Fruit fly (Drosophila melanogaster) whole organism, embryonic: Measurements from ENCODE around the gene dlg1.

Source experiments
- Bdp1 ChIP-seq: fragments of 200-800 bp; sonication (Bioruptor generic); optimal IDR thresholded peaks from 3 replicates; lab custom pipeline; 2016; ENCODE audit warnings: missing biosample characterization, missing genetic modification characterization
- C15 ChIP-seq: fragments of 200-800 bp; sonication (Bioruptor generic); IDR thresholded peaks from 3 replicates; pipeline ENCODE4 v1.3.6; 2022; ENCODE audit warnings: missing biosample characterization, missing genetic modification characterization
- CG10147 ChIP-seq: fragments of 200-800 bp; sonication (Bioruptor generic); optimal IDR thresholded peaks from 2 replicates; lab custom pipeline; 2019; ENCODE audit warnings: missing biosample characterization, mild to moderate bottlenecking, missing genetic modification characterization, moderate library complexity
- CG10431 ChIP-seq: fragments of 200-800 bp; sonication (Bioruptor generic); optimal IDR thresholded peaks from 3 replicates; lab custom pipeline; 2018; ENCODE audit warnings: missing biosample characterization, mild to moderate bottlenecking, missing genetic modification characterization
- CG11085 ChIP-seq: fragments of 200-800 bp; sonication (Bioruptor generic); IDR thresholded peaks from 2 replicates; pipeline ENCODE4 v1.3.6; 2022; ENCODE audit warnings: missing biosample characterization, missing genetic modification characterization
- CG12744 ChIP-seq: fragments of 200-800 bp; sonication (Bioruptor generic); optimal IDR thresholded peaks from 2 replicates; lab custom pipeline; 2016; ENCODE audit warnings: missing biosample characterization, missing genetic modification characterization
- CG13287 ChIP-seq: fragments of 200-800 bp; sonication (Bioruptor generic); IDR thresholded peaks from 2 replicates; pipeline ENCODE4 v1.3.6; 2022; ENCODE audit warnings: missing biosample characterization, missing genetic modification characterization; ENCODE audit not compliant: partially characterized antibody
- CG13296 ChIP-seq: fragments of 200-800 bp; sonication (Bioruptor generic); optimal IDR thresholded peaks from 3 replicates; lab custom pipeline; 2018; ENCODE audit warnings: missing biosample characterization, mild to moderate bottlenecking, missing genetic modification characterization
- CG13424 ChIP-seq: fragments of 200-800 bp; sonication (Bioruptor generic); optimal IDR thresholded peaks from 2 replicates; lab custom pipeline; 2019; ENCODE audit warnings: missing biosample characterization, mild to moderate bottlenecking, missing genetic modification characterization, moderate library complexity
- CG14014 ChIP-seq: fragments of 200-800 bp; sonication (Bioruptor generic); IDR thresholded peaks from 2 replicates; pipeline ENCODE4 v1.3.6; 2022; ENCODE audit warnings: missing biosample characterization, missing genetic modification characterization
- CG17359 ChIP-seq: fragments of 200-800 bp; sonication (Bioruptor generic); optimal IDR thresholded peaks from 3 replicates; lab custom pipeline; 2018; ENCODE audit warnings: missing biosample characterization, mild to moderate bottlenecking, missing genetic modification characterization, moderate library complexity
- CG2116 ChIP-seq: fragments of 200-800 bp; sonication (Bioruptor generic); optimal IDR thresholded peaks from 3 replicates; lab custom pipeline; 2018; ENCODE audit warnings: missing biosample characterization, mild to moderate bottlenecking, missing genetic modification characterization
- CG2678 ChIP-seq: fragments of 200-800 bp; sonication (Bioruptor generic); optimal IDR thresholded peaks from 3 replicates; lab custom pipeline; 2019; ENCODE audit warnings: missing biosample characterization, mild to moderate bottlenecking, missing genetic modification characterization, moderate library complexity
- CG30431 ChIP-seq: fragments of 200-800 bp; sonication (Bioruptor generic); optimal IDR thresholded peaks from 2 replicates; lab custom pipeline; 2017; ENCODE audit warnings: missing biosample characterization, missing genetic modification characterization
- CG31224 ChIP-seq: fragments of 200-800 bp; sonication (Bioruptor generic); IDR thresholded peaks from 2 replicates; pipeline ENCODE4 v1.3.6; 2022; ENCODE audit warnings: missing biosample characterization, missing genetic modification characterization
- CG31365 ChIP-seq: fragments of 200-800 bp; sonication (Bioruptor generic); optimal IDR thresholded peaks from 2 replicates; lab custom pipeline; 2018; ENCODE audit warnings: missing biosample characterization, mild to moderate bottlenecking, missing genetic modification characterization
- CG33213 ChIP-seq: fragments of 200-800 bp; sonication (Bioruptor generic); optimal IDR thresholded peaks from 3 replicates; lab custom pipeline; 2016; ENCODE audit warnings: missing biosample characterization, missing genetic modification characterization
- CG43689 ChIP-seq: fragments of 200-800 bp; sonication (Bioruptor generic); IDR thresholded peaks from 2 replicates; pipeline ENCODE4 v1.3.6; 2022; ENCODE audit warnings: missing biosample characterization, missing genetic modification characterization
- CG5180 ChIP-seq: fragments of 200-800 bp; sonication (Bioruptor generic); optimal IDR thresholded peaks from 3 replicates; lab custom pipeline; 2017; ENCODE audit warnings: missing biosample characterization, missing genetic modification characterization, mild to moderate bottlenecking, moderate library complexity, missing genetic modification reagents
- CG5245 ChIP-seq: fragments of 200-800 bp; sonication (Bioruptor generic); optimal IDR thresholded peaks from 3 replicates; lab custom pipeline; 2016; ENCODE audit warnings: missing biosample characterization, missing genetic modification characterization
- CG7963 ChIP-seq: fragments of 200-800 bp; sonication (Bioruptor generic); IDR thresholded peaks from 3 replicates; pipeline ENCODE4 v1.3.6; 2022; ENCODE audit warnings: missing biosample characterization, missing genetic modification characterization; ENCODE audit not compliant: partially characterized antibody
- CG8359 ChIP-seq: fragments of 200-800 bp; sonication (Bioruptor generic); optimal IDR thresholded peaks from 2 replicates; lab custom pipeline; 2017; ENCODE audit warnings: missing biosample characterization, mild to moderate bottlenecking, missing genetic modification characterization, borderline replicate concordance
- CG9609 ChIP-seq: fragments of 200-800 bp; sonication (Bioruptor generic); optimal IDR thresholded peaks from 3 replicates; lab custom pipeline; 2016; ENCODE audit warnings: missing biosample characterization, missing genetic modification characterization
- Camta ChIP-seq: fragments of 200-800 bp; sonication (Bioruptor generic); optimal IDR thresholded peaks from 2 replicates; lab custom pipeline; 2016; ENCODE audit warnings: missing biosample characterization, missing genetic modification characterization
- CkIIα-i1 ChIP-seq: fragments of 200-800 bp; sonication (Bioruptor generic); IDR thresholded peaks from 2 replicates; pipeline ENCODE4 v1.3.6; 2022; ENCODE audit warnings: missing biosample characterization, missing genetic modification characterization
- Dip3 ChIP-seq: fragments of 200-800 bp; sonication (Bioruptor generic); optimal IDR thresholded peaks from 3 replicates; lab custom pipeline; 2016; ENCODE audit warnings: missing biosample characterization, missing genetic modification characterization
- E2f1 ChIP-seq: fragments of 200-800 bp; sonication (Bioruptor generic); IDR thresholded peaks from 2 replicates; pipeline ENCODE4 v1.3.6; 2022; ENCODE audit warnings: missing biosample characterization, missing genetic modification characterization
- Ets97D ChIP-seq: fragments of 200-800 bp; sonication (Bioruptor generic); optimal IDR thresholded peaks from 3 replicates; lab custom pipeline; 2016; ENCODE audit warnings: missing biosample characterization, missing genetic modification characterization
- Fer2 ChIP-seq: fragments of 200-800 bp; sonication (Bioruptor generic); optimal IDR thresholded peaks from 2 replicates; lab custom pipeline; 2018; ENCODE audit warnings: missing biosample characterization, mild to moderate bottlenecking, missing genetic modification characterization, moderate library complexity
- HmgZ ChIP-seq: fragments of 200-800 bp; sonication (Bioruptor generic); optimal IDR thresholded peaks from 2 replicates; lab custom pipeline; 2018; ENCODE audit warnings: missing biosample characterization, mild to moderate bottlenecking, missing genetic modification characterization
- MESR4 ChIP-seq: fragments of 200-800 bp; sonication (Bioruptor generic); optimal IDR thresholded peaks from 2 replicates; lab custom pipeline; 2018; ENCODE audit warnings: missing biosample characterization, mild to moderate bottlenecking, missing genetic modification characterization, moderate library complexity
- MTF-1 ChIP-seq: fragments of 200-800 bp; sonication (Bioruptor generic); optimal IDR thresholded peaks from 2 replicates; lab custom pipeline; 2018; ENCODE audit warnings: missing biosample characterization, mild to moderate bottlenecking, missing genetic modification characterization, borderline replicate concordance
- NK7.1 ChIP-seq: fragments of 200-800 bp; sonication (Bioruptor generic); optimal IDR thresholded peaks from 3 replicates; lab custom pipeline; 2016; ENCODE audit warnings: missing biosample characterization, missing genetic modification characterization
- Opbp ChIP-seq: fragments of 200-800 bp; sonication (Bioruptor generic); IDR thresholded peaks from 3 replicates; pipeline ENCODE4 v1.3.6; 2022; ENCODE audit warnings: missing biosample characterization, missing genetic modification characterization; ENCODE audit not compliant: partially characterized antibody
- Optix ChIP-seq: fragments of 200-800 bp; sonication (Bioruptor generic); IDR thresholded peaks from 3 replicates; pipeline ENCODE4 v1.3.6; 2022; ENCODE audit warnings: missing biosample characterization, missing genetic modification characterization
- Xrp1 ChIP-seq: fragments of 200-800 bp; sonication (Bioruptor generic); IDR thresholded peaks from 2 replicates; pipeline ENCODE4 v1.3.6; 2022; ENCODE audit warnings: missing biosample characterization, missing genetic modification characterization
- amos ChIP-seq: fragments of 200-800 bp; sonication (Bioruptor generic); IDR thresholded peaks from 2 replicates; pipeline ENCODE4 v1.3.6; 2022; ENCODE audit warnings: missing biosample characterization, missing genetic modification characterization; ENCODE audit not compliant: partially characterized antibody
- chinmo ChIP-seq: fragments of 200-800 bp; sonication (Bioruptor generic); IDR thresholded peaks from 4 replicates; pipeline ENCODE4 v1.3.6; 2022; ENCODE audit warnings: missing biosample characterization, missing genetic modification characterization; ENCODE audit not compliant: partially characterized antibody
- danr ChIP-seq: fragments of 200-800 bp; sonication (Bioruptor generic); IDR thresholded peaks from 2 replicates; pipeline ENCODE4 v1.3.6; 2022; ENCODE audit warnings: missing biosample characterization, missing genetic modification characterization
- dpn ChIP-seq, 2 experiments: fragments of 200-800 bp; sonication (Bioruptor generic); optimal IDR thresholded peaks; 3 replicates each; lab custom pipeline; 2016; ENCODE audit warnings: missing biosample characterization in 2 of 2, missing genetic modification characterization in 2 of 2
- gfzf ChIP-seq: fragments of 200-800 bp; sonication (Bioruptor generic); optimal IDR thresholded peaks from 2 replicates; lab custom pipeline; 2016; ENCODE audit warnings: missing biosample characterization, mild to moderate bottlenecking, missing genetic modification characterization, moderate library complexity
- h ChIP-seq: fragments of >200 bp; optimal IDR thresholded peaks from 2 replicates; lab custom pipeline; 2017
- inv ChIP-seq: fragments of 200-800 bp; sonication (Bioruptor generic); IDR thresholded peaks from 2 replicates; pipeline ENCODE4 v1.3.6; 2022; ENCODE audit warnings: missing biosample characterization, missing genetic modification characterization; ENCODE audit not compliant: partially characterized antibody
- odd ChIP-seq: fragments of 200-800 bp; sonication (Bioruptor generic); optimal IDR thresholded peaks from 2 replicates; lab custom pipeline; 2017; ENCODE audit warnings: missing biosample characterization, mild to moderate bottlenecking, missing genetic modification characterization
- pzg ChIP-seq: fragments of 200-800 bp; sonication (Bioruptor generic); optimal IDR thresholded peaks from 3 replicates; lab custom pipeline; 2018; ENCODE audit warnings: missing biosample characterization, mild to moderate bottlenecking, missing genetic modification characterization, moderate library complexity
- sob ChIP-seq: fragments of 200-800 bp; sonication (Bioruptor generic); IDR thresholded peaks from 2 replicates; pipeline ENCODE4 v1.3.6; 2022; ENCODE audit warnings: missing biosample characterization, missing genetic modification characterization
- ssp ChIP-seq: fragments of 200-800 bp; sonication (Bioruptor generic); IDR thresholded peaks from 2 replicates; pipeline ENCODE4 v1.3.6; 2022; ENCODE audit warnings: missing biosample characterization, missing genetic modification characterization
- stwl ChIP-seq: fragments of 200-800 bp; sonication (Bioruptor generic); optimal IDR thresholded peaks from 3 replicates; lab custom pipeline; 2018; ENCODE audit warnings: missing biosample characterization, mild to moderate bottlenecking, missing genetic modification characterization, moderate library complexity
- usp ChIP-seq: fragments of >200 bp; optimal IDR thresholded peaks from 2 replicates; lab custom pipeline; 2017; ENCODE audit warnings: missing biosample characterization, missing genetic modification characterization
- zen2 ChIP-seq: fragments of 200-800 bp; sonication (Bioruptor generic); IDR thresholded peaks from 3 replicates; pipeline ENCODE4 v1.3.6; 2022; ENCODE audit warnings: missing biosample characterization, missing genetic modification characterization; ENCODE audit not compliant: partially characterized antibody

The dlg1 gene

dm6 chrX:11351351-11351750 is 18.1 kb upstream of the dlg1 start (continued):
- peak; percentile 72 for TF ChIP-seq CG8359 (GFP tag; lab: Kevin White, UChicago)
- no peak for TF ChIP-seq h (lab: Kevin White, UChicago)
- no peak for TF ChIP-seq usp (GFP tag; lab: Kevin White, UChicago)
- peak; percentile 93 for TF ChIP-seq CG2678
- TF ChIP-seq sob (GFP tag; lab: Robert Waterston, UW), result peak; percentile 96
- TF ChIP-seq Bdp1 (GFP tag; lab: Kevin White, UChicago), result peak; percentile 84
- TF ChIP-seq CkIIα-i1 (GFP tag; lab: Robert Waterston, UW), result peak; percentile 72; the same call in 1 of the 2 replicates
- no peak for TF ChIP-seq amos (GFP tag; lab: Robert Waterston, UW)
- TF ChIP-seq CG5180 (GFP tag; lab: Kevin White, UChicago), result peak; percentile 85
- TF ChIP-seq CG43689 (GFP tag; lab: Robert Waterston, UW), result peak; percentile 87
- TF ChIP-seq inv (GFP tag; lab: Robert Waterston, UW), result no peak
- peak; percentile 93 for TF ChIP-seq CG30431 (GFP tag; lab: Kevin White, UChicago)
- TF ChIP-seq E2f1 (GFP tag; lab: Robert Waterston, UW), result peak; percentile 96
- TF ChIP-seq CG5245 (GFP tag; lab: Kevin White, UChicago), result peak; percentile 91
- TF ChIP-seq CG31365, result peak; percentile 78
- TF ChIP-seq ssp (GFP tag; lab: Robert Waterston, UW), result peak; percentile 87
- peak; percentile 92 for TF ChIP-seq danr
- peak; percentile 85 for TF ChIP-seq CG31224 (GFP tag; lab: Robert Waterston, UW)
- peak; percentile 91 for TF ChIP-seq CG11085
- peak; percentile 90 for TF ChIP-seq Camta (GFP tag; lab: Kevin White, UChicago)
- TF ChIP-seq C15 (GFP tag; lab: Robert Waterston, UW), result peak; percentile 80; the same call in 2 of the 3 replicates
- peak; percentile 95 for TF ChIP-seq CG14014 (GFP tag; lab: Robert Waterston, UW)
- peak; percentile 80 for TF ChIP-seq CG10147 (GFP tag; lab: Kevin White, UChicago)
- TF ChIP-seq dpn (GFP tag; optimal IDR thresholded peaks at IDR 0.05; lab: Kevin White, UChicago), result peak; percentile 94 to 97
- peak; percentile 92 for TF ChIP-seq CG13296 (GFP tag; lab: Kevin White, UChicago)
- TF ChIP-seq Optix (GFP tag; lab: Robert Waterston, UW), result peak; percentile 95
- TF ChIP-seq MESR4 (GFP tag; lab: Kevin White, UChicago), result peak; percentile 12
- peak; percentile 93 for TF ChIP-seq Dip3 (GFP tag; lab: Kevin White, UChicago)
- peak; percentile 88 for TF ChIP-seq CG33213 (GFP tag; lab: Kevin White, UChicago)
- no peak for TF ChIP-seq Opbp (GFP tag; lab: Robert Waterston, UW)
- TF ChIP-seq CG12744 (GFP tag; lab: Kevin White, UChicago), result peak; percentile 84
- TF ChIP-seq MTF-1 (GFP tag; lab: Kevin White, UChicago), result peak; percentile 87
- TF ChIP-seq HmgZ (tag; lab: Kevin White, UChicago), result peak; percentile 93
- TF ChIP-seq NK7.1, result peak; percentile 90
- TF ChIP-seq CG13424, result peak; percentile 92
- no peak for TF ChIP-seq chinmo (GFP tag; lab: Robert Waterston, UW)
- TF ChIP-seq zen2 (GFP tag; lab: Robert Waterston, UW), result no peak
- TF ChIP-seq CG7963 (GFP tag; lab: Robert Waterston, UW), result no peak

DNA sequence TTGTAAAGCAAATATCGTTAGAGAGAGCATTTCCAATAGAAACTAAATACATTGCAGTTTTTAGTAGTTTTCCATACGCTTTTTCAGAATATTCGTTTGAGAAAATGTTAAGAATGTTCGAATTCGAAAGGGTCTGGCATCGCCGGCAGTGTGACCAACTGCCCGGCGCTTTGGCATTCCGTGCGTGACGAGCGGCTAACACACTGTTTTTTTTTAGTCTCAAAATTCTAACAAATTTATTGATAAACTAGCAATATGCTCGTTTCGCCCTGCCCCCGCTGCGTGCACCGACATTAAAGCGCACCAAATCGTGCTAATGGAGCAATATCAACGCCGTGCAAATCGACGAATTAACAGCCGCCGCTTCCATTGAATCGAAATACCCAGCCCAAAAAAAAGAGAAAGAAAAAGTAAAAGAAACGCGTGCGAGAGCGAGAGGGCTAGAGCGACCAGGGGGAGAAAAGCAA is 13.7 kb upstream of the dlg1 start, which contains the start of gene dsh:
TSS of gene dsh (plus strand) at position 174 of the 467 bp plus-strand sequence.
- TF ChIP-seq Xrp1 (GFP tag; lab: Robert Waterston, UW), result 0 out of 2 replicates have a peak, but pooled peaks have one; percentile 10
- TF ChIP-seq CG2116 (GFP tag; lab: Kevin White, UChicago), result peak; percentile 56
- no peak for TF ChIP-seq Fer2
- TF ChIP-seq CG13287 (GFP tag; lab: Robert Waterston, UW), result peak; percentile 68
- TF ChIP-seq dpn (GFP tag; optimal IDR thresholded peaks at IDR 0.05; lab: Kevin White, UChicago), result peak in 1 of 2 experiments; percentile 7
- peak; percentile 9 for TF ChIP-seq Ets97D (GFP tag; lab: Kevin White, UChicago)
- no peak for TF ChIP-seq CG17359 (tag; lab: Kevin White, UChicago)
- peak; percentile 61 for TF ChIP-seq pzg (GFP tag; lab: Kevin White, UChicago)
- peak; percentile 32 for TF ChIP-seq stwl (tag; lab: Kevin White, UChicago)
- peak; percentile 82 for TF ChIP-seq gfzf (GFP tag; lab: Kevin White, UChicago)
- no peak for TF ChIP-seq CG10431 (GFP tag; lab: Kevin White, UChicago)
- TF ChIP-seq odd (GFP tag; lab: Kevin White, UChicago), result no peak
- no peak for TF ChIP-seq CG9609 (GFP tag; lab: Kevin White, UChicago)
